Fruit fly (Drosophila melanogaster) whole organism, embryonic: ENCODE measurements around the gene spdo.
A peak's percentile ranks its signal among the peaks of the same experiment; 100 is the strongest.

Experiments used
- ATbp ChIP-seq: fragments of 200-800 bp; sonication (Bioruptor generic); optimal IDR thresholded peaks from 2 replicates; lab custom pipeline; 2017; ENCODE audit warnings: missing biosample characterization, mild to moderate bottlenecking, missing genetic modification characterization, missing genetic modification reagents
- CG12219 ChIP-seq: fragments of 200-800 bp; sonication (Bioruptor generic); optimal IDR thresholded peaks from 3 replicates; lab custom pipeline; 2018; ENCODE audit warnings: missing biosample characterization, mild to moderate bottlenecking, missing genetic modification characterization
- CG12659 ChIP-seq: fragments of 200-800 bp; sonication (Bioruptor generic); optimal IDR thresholded peaks from 3 replicates; lab custom pipeline; 2017; ENCODE audit warnings: mild to moderate bottlenecking, missing biosample characterization, missing genetic modification reagents, missing genetic modification characterization
- CG14441 ChIP-seq: fragments of 200-800 bp; sonication (Bioruptor generic); IDR thresholded peaks from 2 replicates; pipeline ENCODE4 v1.3.6; 2022; ENCODE audit warnings: missing biosample characterization, missing genetic modification characterization
- CG14710 ChIP-seq: fragments of 200-800 bp; sonication (Bioruptor generic); optimal IDR thresholded peaks from 3 replicates; lab custom pipeline; 2019; ENCODE audit warnings: missing biosample characterization, mild to moderate bottlenecking, missing genetic modification characterization, moderate library complexity
- CG16863 ChIP-seq: fragments of 200-800 bp; sonication (Bioruptor generic); optimal IDR thresholded peaks from 3 replicates; lab custom pipeline; 2016; ENCODE audit warnings: missing biosample characterization, missing genetic modification characterization
- CG17328 ChIP-seq: fragments of 200-800 bp; sonication (Bioruptor generic); IDR thresholded peaks from 2 replicates; pipeline ENCODE4 v1.3.6; 2022; ENCODE audit warnings: missing biosample characterization, missing genetic modification characterization
- CG18262 ChIP-seq: fragments of 200-800 bp; optimal IDR thresholded peaks from 3 replicates; lab custom pipeline; 2019; ENCODE audit warnings: missing biosample characterization, mild to moderate bottlenecking, missing genetic modification characterization, moderate library complexity
- CG18599 ChIP-seq: fragments of 200-800 bp; sonication (Bioruptor generic); optimal IDR thresholded peaks from 3 replicates; lab custom pipeline; 2017; ENCODE audit warnings: missing biosample characterization, missing genetic modification characterization, mild to moderate bottlenecking, moderate library complexity, missing genetic modification reagents
- CG2712 ChIP-seq: fragments of 200-800 bp; optimal IDR thresholded peaks from 3 replicates; lab custom pipeline; 2019; ENCODE audit warnings: missing biosample characterization, mild to moderate bottlenecking, missing genetic modification characterization, moderate library complexity
- CG32532 ChIP-seq: fragments of 200-800 bp; sonication (Bioruptor generic); IDR thresholded peaks from 2 replicates; pipeline ENCODE4 v1.3.6; 2022; ENCODE audit warnings: missing biosample characterization, missing genetic modification characterization
- CG4424 ChIP-seq: fragments of 200-800 bp; sonication (Bioruptor generic); optimal IDR thresholded peaks from 3 replicates; lab custom pipeline; 2016; ENCODE audit warnings: missing biosample characterization, missing genetic modification characterization
- CG5953 ChIP-seq: fragments of 200-800 bp; sonication (Bioruptor generic); IDR thresholded peaks from 2 replicates; pipeline ENCODE4 v1.3.6; 2022; ENCODE audit warnings: missing biosample characterization, missing genetic modification characterization
- CG7839 ChIP-seq: fragments of 200-800 bp; sonication (Bioruptor generic); optimal IDR thresholded peaks from 3 replicates; lab custom pipeline; 2018; ENCODE audit warnings: missing biosample characterization, mild to moderate bottlenecking, missing genetic modification characterization, moderate library complexity
- CG8290 ChIP-seq, 3 experiments: fragments of 200-800 bp; sonication (Bioruptor generic); optimal IDR thresholded peaks; 2 replicates each; lab custom pipeline; 2016 to 2019; ENCODE audit warnings: missing biosample characterization in 3 of 3, missing genetic modification characterization in 3 of 3, mild to moderate bottlenecking in 2 of 3, moderate library complexity in 1 of 3
- CG8924 ChIP-seq: fragments of 200-800 bp; optimal IDR thresholded peaks from 3 replicates; lab custom pipeline; 2019; ENCODE audit warnings: missing biosample characterization, mild to moderate bottlenecking, missing genetic modification characterization, moderate library complexity
- CHES-1-like ChIP-seq: fragments of 200-800 bp; sonication (Bioruptor generic); optimal IDR thresholded peaks from 2 replicates; lab custom pipeline; 2016; ENCODE audit warnings: missing biosample characterization, missing genetic modification characterization
- CoRest ChIP-seq: fragments of 200-800 bp; sonication (Bioruptor generic); optimal IDR thresholded peaks from 3 replicates; lab custom pipeline; 2018; ENCODE audit warnings: missing biosample characterization, mild to moderate bottlenecking, missing genetic modification characterization, moderate library complexity
- D19A ChIP-seq: fragments of 200-800 bp; optimal IDR thresholded peaks from 3 replicates; lab custom pipeline; 2019; ENCODE audit warnings: missing biosample characterization, mild to moderate bottlenecking, missing genetic modification characterization, moderate library complexity
- Doc3 ChIP-seq: fragments of 200-800 bp; sonication (Bioruptor generic); IDR thresholded peaks from 3 replicates; pipeline ENCODE4 v1.3.6; 2022; ENCODE audit warnings: missing biosample characterization, missing genetic modification characterization; ENCODE audit not compliant: partially characterized antibody
- Dp ChIP-seq: fragments of 200-800 bp; sonication (Bioruptor generic); optimal IDR thresholded peaks from 2 replicates; lab custom pipeline; 2018; ENCODE audit warnings: missing biosample characterization, mild to moderate bottlenecking, missing genetic modification characterization, moderate library complexity
- E2f1 ChIP-seq: fragments of 200-800 bp; sonication (Bioruptor generic); IDR thresholded peaks from 2 replicates; pipeline ENCODE4 v1.3.6; 2022; ENCODE audit warnings: missing biosample characterization, missing genetic modification characterization
- Fer1 ChIP-seq: fragments of 200-800 bp; sonication (Bioruptor generic); optimal IDR thresholded peaks from 2 replicates; lab custom pipeline; 2017; ENCODE audit warnings: missing biosample characterization, mild to moderate bottlenecking, missing genetic modification characterization
- H2.0 ChIP-seq: fragments of 200-800 bp; sonication (Bioruptor generic); IDR thresholded peaks from 2 replicates; pipeline ENCODE4 v1.3.6; 2022; ENCODE audit warnings: missing biosample characterization, missing genetic modification characterization
- HHEX ChIP-seq: fragments of 200-800 bp; sonication (Bioruptor generic); optimal IDR thresholded peaks from 3 replicates; lab custom pipeline; 2017; ENCODE audit warnings: missing biosample characterization, mild to moderate bottlenecking, missing genetic modification characterization, missing genetic modification reagents
- HLH4C ChIP-seq: fragments of 200-800 bp; sonication (Bioruptor generic); IDR thresholded peaks from 3 replicates; pipeline ENCODE4 v1.3.6; 2022; ENCODE audit warnings: missing biosample characterization, missing genetic modification characterization; ENCODE audit not compliant: partially characterized antibody
- Hr51 ChIP-seq, 2 experiments: fragments of 200-800 bp; sonication (Bioruptor generic); optimal IDR thresholded peaks; 2 replicates in 1 of 2; 3 replicates in 1 of 2; lab custom pipeline; 2016 to 2018; ENCODE audit warnings: missing biosample characterization in 2 of 2, missing genetic modification characterization in 2 of 2, mild to moderate bottlenecking in 1 of 2, moderate library complexity in 1 of 2
- Oli ChIP-seq: fragments of 200-800 bp; sonication (Bioruptor generic); optimal IDR thresholded peaks from 2 replicates; lab custom pipeline; 2018; ENCODE audit warnings: missing biosample characterization, mild to moderate bottlenecking, missing genetic modification characterization, moderate library complexity
- PHDP ChIP-seq: fragments of 200-800 bp; sonication (Bioruptor generic); optimal IDR thresholded peaks from 3 replicates; lab custom pipeline; 2018; ENCODE audit warnings: missing biosample characterization, mild to moderate bottlenecking, missing genetic modification characterization, moderate library complexity
- Six4 ChIP-seq: fragments of 200-800 bp; sonication (Bioruptor generic); optimal IDR thresholded peaks from 2 replicates; lab custom pipeline; 2016; ENCODE audit warnings: missing biosample characterization, missing genetic modification characterization
- Sox102F ChIP-seq: fragments of 200-800 bp; sonication (Bioruptor generic); optimal IDR thresholded peaks from 2 replicates; lab custom pipeline; 2018; ENCODE audit warnings: missing biosample characterization, mild to moderate bottlenecking, missing genetic modification characterization, moderate library complexity
- Stat92E ChIP-seq, 3 experiments: fragments of >200 bp in 2 of 3; fragments of 200-800 bp in 1 of 3; sonication (Bioruptor generic) in 1 of 3; optimal IDR thresholded peaks; 2 replicates each; lab custom pipeline; 2017 to 2019; ENCODE audit warnings: missing biosample characterization in 3 of 3, missing genetic modification characterization in 3 of 3, mild to moderate bottlenecking in 1 of 3, moderate library complexity in 1 of 3
- Xrp1 ChIP-seq: fragments of 200-800 bp; sonication (Bioruptor generic); IDR thresholded peaks from 2 replicates; pipeline ENCODE4 v1.3.6; 2022; ENCODE audit warnings: missing biosample characterization, missing genetic modification characterization
- YL-1 ChIP-seq: fragments of 200-800 bp; sonication (Bioruptor generic); optimal IDR thresholded peaks from 3 replicates; lab custom pipeline; 2017; ENCODE audit warnings: missing biosample characterization, mild to moderate bottlenecking, missing genetic modification characterization
- amos ChIP-seq: fragments of 200-800 bp; sonication (Bioruptor generic); IDR thresholded peaks from 2 replicates; pipeline ENCODE4 v1.3.6; 2022; ENCODE audit warnings: missing biosample characterization, missing genetic modification characterization; ENCODE audit not compliant: partially characterized antibody
- dysf ChIP-seq: fragments of 200-800 bp; sonication (Bioruptor generic); IDR thresholded peaks from 3 replicates; pipeline ENCODE4 v1.3.6; 2022; ENCODE audit warnings: missing biosample characterization, missing genetic modification characterization
- grau ChIP-seq: fragments of 200-800 bp; optimal IDR thresholded peaks from 3 replicates; lab custom pipeline; 2019; ENCODE audit warnings: missing biosample characterization, mild to moderate bottlenecking, missing genetic modification characterization, moderate library complexity
- gt ChIP-seq: fragments of 200-800 bp; sonication (Bioruptor generic); IDR thresholded peaks from 2 replicates; pipeline ENCODE4 v1.3.6; 2022; ENCODE audit warnings: missing biosample characterization, missing genetic modification characterization
- lab ChIP-seq: fragments of 200-800 bp; sonication (Bioruptor generic); optimal IDR thresholded peaks from 3 replicates; lab custom pipeline; 2017; ENCODE audit warnings: missing biosample characterization, missing genetic modification characterization, mild to moderate bottlenecking, moderate library complexity, missing genetic modification reagents
- mam ChIP-seq: fragments of 200-800 bp; sonication (Bioruptor generic); optimal IDR thresholded peaks from 3 replicates; lab custom pipeline; 2016; ENCODE audit warnings: missing biosample characterization, missing genetic modification characterization
- nmo ChIP-seq: fragments of 200-800 bp; sonication (Bioruptor generic); optimal IDR thresholded peaks from 2 replicates; lab custom pipeline; 2018; ENCODE audit warnings: missing biosample characterization, mild to moderate bottlenecking, missing genetic modification characterization, moderate library complexity
- pfk ChIP-seq: fragments of 200-800 bp; sonication (Bioruptor generic); optimal IDR thresholded peaks from 2 replicates; lab custom pipeline; 2018; ENCODE audit warnings: missing biosample characterization, mild to moderate bottlenecking, missing genetic modification characterization, moderate library complexity
- ranshi ChIP-seq: fragments of 200-800 bp; sonication (Bioruptor generic); IDR thresholded peaks from 2 replicates; pipeline ENCODE4 v1.3.6; 2022; ENCODE audit warnings: missing biosample characterization, missing genetic modification characterization
- ro ChIP-seq: fragments of 200-800 bp; sonication (Bioruptor generic); IDR thresholded peaks from 2 replicates; pipeline ENCODE4 v1.3.6; 2022; ENCODE audit warnings: missing biosample characterization, missing genetic modification characterization
- slbo ChIP-seq: fragments of 200-800 bp; sonication (Bioruptor generic); IDR thresholded peaks from 2 replicates; pipeline ENCODE4 v1.3.6; 2022; ENCODE audit warnings: missing biosample characterization, missing genetic modification characterization
- tgo ChIP-seq: fragments of 200-800 bp; sonication (Bioruptor generic); IDR thresholded peaks from 3 replicates; pipeline ENCODE4 v1.3.6; 2022; ENCODE audit warnings: missing biosample characterization, missing genetic modification characterization
- zen2 ChIP-seq: fragments of 200-800 bp; sonication (Bioruptor generic); IDR thresholded peaks from 3 replicates; pipeline ENCODE4 v1.3.6; 2022; ENCODE audit warnings: missing biosample characterization, missing genetic modification characterization; ENCODE audit not compliant: partially characterized antibody

spdo gene

DNA sequence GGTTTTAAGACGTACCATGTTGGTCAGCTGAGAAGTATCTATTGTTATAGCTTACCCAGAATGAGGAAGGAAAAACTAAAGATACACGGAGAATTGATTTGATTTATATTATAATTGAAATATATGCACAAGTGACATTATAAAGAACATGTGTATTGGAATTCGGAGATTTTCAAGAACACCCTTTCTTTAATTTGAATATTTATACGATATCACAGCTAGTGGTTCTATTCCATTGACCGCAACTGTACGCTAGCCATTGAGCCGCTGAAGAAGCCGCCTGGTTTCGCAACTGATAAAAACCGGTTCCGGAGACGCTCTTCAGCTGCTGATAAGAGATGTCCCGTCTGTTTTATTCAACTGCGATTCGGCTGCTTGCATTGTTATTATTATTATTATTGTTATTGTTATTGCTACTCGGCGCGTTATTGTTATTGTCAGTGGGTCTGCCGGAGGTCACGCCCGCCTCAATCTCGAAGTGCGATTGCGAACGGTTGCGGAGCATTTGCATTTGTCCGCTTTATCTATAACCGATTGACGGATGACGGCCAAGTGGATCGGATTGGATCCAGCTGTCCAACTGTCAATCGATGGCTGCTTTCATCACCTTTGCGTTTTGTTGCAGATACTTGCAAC, 14.8 kb upstream of the spdo start (continued):
- TF ChIP-seq CG2712 (peak; percentile 39), CG8290 (GFP tag; optimal IDR thresholded peaks at IDR 0.05; lab: Kevin White, UChicago) (no peak), CG8290 (tag; optimal IDR thresholded peaks at IDR 0.05; lab: Kevin White, UChicago) (no peak), CG12659 (GFP tag; lab: Kevin White, UChicago) (peak; percentile 19), zen2 (no peak), CG16863 (GFP tag; lab: Kevin White, UChicago) (no peak), E2f1 (0 out of 2 replicates have a peak, but pooled peaks have one; percentile 30), CG17328 (0 out of 2 replicates have a peak, but pooled peaks have one; percentile 32), CG5953 (GFP tag; lab: Robert Waterston, UW) (no peak), ranshi (GFP tag; lab: Robert Waterston, UW) (peak; percentile 31; the same call in 1 of the 2 replicates), Sox102F (GFP tag; lab: Kevin White, UChicago) (peak; percentile 41), nmo (GFP tag; lab: Kevin White, UChicago) (peak; percentile 31), ro (GFP tag; lab: Robert Waterston, UW) (no peak), CG14710 (tag; lab: Kevin White, UChicago) (no peak), CG18599 (GFP tag; lab: Kevin White, UChicago) (peak; percentile 16), CG32532 (GFP tag; lab: Robert Waterston, UW) (no peak), slbo (GFP tag; lab: Robert Waterston, UW) (peak; percentile 59), CG14441 (GFP tag; lab: Robert Waterston, UW) (peak; percentile 28; the same call in 1 of the 2 replicates), PHDP (tag; lab: Kevin White, UChicago) (peak; percentile 29), CG7839 (peak; percentile 58), dysf (peak; percentile 57; the same call in 1 of the 3 replicates), HHEX (GFP tag; lab: Kevin White, UChicago) (peak; percentile 15), CG4424 (peak; percentile 17), amos (GFP tag; lab: Robert Waterston, UW) (no peak), Hr51 (GFP tag; optimal IDR thresholded peaks at IDR 0.05; lab: Kevin White, UChicago) (peak in 1 of 2 experiments; percentile 59), Oli (tag; lab: Kevin White, UChicago) (peak; percentile 18), H2.0 (GFP tag; lab: Robert Waterston, UW) (0 out of 2 replicates have a peak, but pooled peaks have one; percentile 41), grau (tag; lab: Kevin White, UChicago) (peak; percentile 38), gt (GFP tag; lab: Robert Waterston, UW) (no peak), lab (peak; percentile 51), tgo (GFP tag; lab: Robert Waterston, UW) (peak; percentile 24; the same call in 1 of the 3 replicates), ATbp (GFP tag; lab: Kevin White, UChicago) (no peak), CG18262 (tag; lab: Kevin White, UChicago) (peak; percentile 33), CG12219 (GFP tag; lab: Kevin White, UChicago) (peak; percentile 41), CHES-1-like (GFP tag; lab: Kevin White, UChicago) (no peak), CoRest (peak; percentile 41), mam (GFP tag; lab: Kevin White, UChicago) (no peak), Fer1 (peak; percentile 35), HLH4C (GFP tag; lab: Robert Waterston, UW) (no peak), pfk (GFP tag; lab: Kevin White, UChicago) (no peak), CG8924 (tag; lab: Kevin White, UChicago) (peak; percentile 22), Stat92E (GFP tag; optimal IDR thresholded peaks at IDR 0.05; lab: Kevin White, UChicago) (no peak), Dp (GFP tag; lab: Kevin White, UChicago) (no peak), YL-1 (GFP tag; lab: Kevin White, UChicago) (no peak), Six4 (GFP tag; lab: Kevin White, UChicago) (no peak), Xrp1 (GFP tag; lab: Robert Waterston, UW) (peak; percentile 39; the same call in 1 of the 2 replicates), D19A (no peak), Doc3 (GFP tag; lab: Robert Waterston, UW) (no peak)
